Worm (Caenorhabditis elegans) whole organism, young adult: ENCODE measurements around the gene F28C6.8.

Source experiments
- attf-3 ChIP-seq: fragments of 200-800 bp; sonication (Bioruptor generic); conservative IDR thresholded peaks from 2 replicates; pipeline ENCODE4 v1.3.6; 2022; ENCODE audit warnings: missing genetic modification reagents, missing genetic modification characterization, missing compliant biosample characterization
- ceh-100 ChIP-seq: fragments of 200-800 bp; sonication (Bioruptor generic); IDR thresholded peaks from 2 replicates; pipeline ENCODE4 v1.3.6; 2022; ENCODE audit warnings: missing genetic modification reagents, missing genetic modification characterization, missing compliant biosample characterization
- dpl-1 ChIP-seq: fragments of 150-350 bp; optimal IDR thresholded peaks from 2 replicates; lab custom pipeline; 2014; ENCODE audit warnings: missing biosample characterization, missing genetic modification reagents, missing genetic modification characterization
- unc-62 ChIP-seq: fragments of 150-350 bp; optimal IDR thresholded peaks from 2 replicates; lab custom pipeline; 2014; ENCODE audit warnings: missing biosample characterization, missing genetic modification reagents, missing genetic modification characterization

- no peak for TF ChIP-seq dpl-1 (GFP tag; lab: Kevin White, UChicago)
- no peak for TF ChIP-seq ceh-100 (GFP tag; lab: Robert Waterston, UW)
- no peak for TF ChIP-seq unc-62 (GFP tag; lab: Kevin White, UChicago)
- no peak for TF ChIP-seq attf-3
These were observed 1.0 kb downstream of the F28C6.8 start, which contains the start of gene F28C6.10 for ce11 chrII:8607662-8608061.
